Worm (Caenorhabditis elegans) whole organism, young adult: ENCODE measurements around the gene spp-26.

Source experiments
- him-1 ChIP-seq: sonication (generic microtip); optimal IDR thresholded peaks from 2 replicates; lab custom pipeline; 2016; ENCODE audit warnings: missing genotype, missing genetic modification reagents, missing genetic modification characterization, missing compliant biosample characterization
- pbrm-1 ChIP-seq: fragments of 200-800 bp; sonication (Bioruptor generic); IDR thresholded peaks from 2 replicates; pipeline ENCODE4 v1.3.6; 2022; ENCODE audit warnings: missing genetic modification reagents, missing genetic modification characterization, missing compliant biosample characterization

DNA sequence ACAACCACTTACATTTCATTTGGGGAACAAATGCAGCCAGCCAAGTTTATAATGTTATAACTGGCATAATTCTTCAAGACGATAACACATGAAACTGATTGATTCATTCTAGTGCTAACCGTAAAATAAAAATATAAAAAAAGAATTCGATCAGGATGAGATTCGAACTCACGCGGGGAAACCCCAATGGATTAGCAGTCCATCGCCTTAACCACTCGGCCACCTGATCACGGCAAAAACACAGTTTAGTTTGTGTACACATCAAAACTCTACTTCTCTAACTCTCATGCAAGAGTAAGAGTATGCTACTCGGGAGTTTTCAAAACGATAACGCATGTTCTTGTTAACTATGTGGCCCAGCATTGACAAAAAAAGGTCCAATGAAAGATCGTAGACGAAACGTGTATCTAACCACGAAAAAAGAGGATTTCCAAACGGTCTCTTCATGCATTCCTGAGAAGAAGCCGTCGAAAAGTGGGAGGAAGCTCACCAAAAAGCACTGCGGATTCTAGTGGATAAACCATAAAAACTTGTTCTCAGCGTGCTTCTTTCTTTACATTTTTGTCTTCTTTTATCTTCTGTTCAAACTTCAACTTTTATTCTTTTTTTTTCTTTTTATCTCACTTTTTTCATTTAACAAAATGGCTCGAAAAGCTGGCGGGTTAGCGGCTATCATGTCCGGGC is 7.2 kb downstream of the spp-26 start, which contains the start of gene twk-10:
- TF ChIP-seq him-1 (tag; lab: Kevin White, UChicago) = peak; percentile 75
- peak; percentile 52; the same call in 1 of the 2 replicates for TF ChIP-seq pbrm-1 (GFP tag; lab: Robert Waterston, UW)
